Worm (Caenorhabditis elegans) whole organism, young adult: ENCODE results near the gene srt-56.

Source experiments
- C06A6.2 ChIP-seq: fragments of 200-800 bp; sonication (Bioruptor generic); conservative IDR thresholded peaks from 2 replicates; pipeline ENCODE4 v1.3.6; 2022; ENCODE audit warnings: missing genetic modification characterization, missing compliant biosample characterization
- D2030.7 ChIP-seq: fragments of 200-800 bp; sonication (Bioruptor generic); IDR thresholded peaks from 2 replicates; pipeline ENCODE4 v1.3.6; 2022; ENCODE audit warnings: missing genetic modification reagents, missing genetic modification characterization, missing compliant biosample characterization
- F55B11.4 ChIP-seq: sonication (generic microtip); optimal IDR thresholded peaks from 2 replicates; lab custom pipeline; 2016; ENCODE audit warnings: missing compliant biosample characterization, missing genetic modification characterization, borderline replicate concordance; ENCODE audit not compliant: insufficient read depth
- Y67H2A.10 ChIP-seq: fragments of 200-800 bp; sonication (Bioruptor generic); conservative IDR thresholded peaks from 2 replicates; pipeline ENCODE4 v1.3.6; 2022; ENCODE audit warnings: missing genetic modification reagents, missing genetic modification characterization, missing compliant biosample characterization
- ama-1 ChIP-seq, 3 experiments: fragments of 150-350 bp in 1 of 3; sonication (generic microtip) in 2 of 3; optimal IDR thresholded peaks; 2 replicates each; lab custom pipeline; 2014 to 2018; ENCODE audit warnings: missing biosample characterization in 2 of 3, missing genetic modification characterization in 2 of 3, missing genetic modification reagents in 2 of 3
- ccch-3 ChIP-seq: fragments of 200-800 bp; sonication (Bioruptor generic); optimal IDR thresholded peaks from 2 replicates; lab custom pipeline; 2018; ENCODE audit warnings: mild to moderate bottlenecking, missing genetic modification characterization, missing compliant biosample characterization
- hsf-1 ChIP-seq: fragments of 200-800 bp; sonication (Bioruptor generic); IDR thresholded peaks from 2 replicates; pipeline ENCODE4 v1.3.6; 2022; ENCODE audit warnings: missing genetic modification reagents, missing genetic modification characterization, missing compliant biosample characterization
- madf-3 ChIP-seq: fragments of 200-800 bp; sonication (Bioruptor generic); IDR thresholded peaks from 2 replicates; pipeline ENCODE4 v1.3.6; 2022; ENCODE audit warnings: missing genetic modification reagents, missing genetic modification characterization, missing compliant biosample characterization
- nfya-2 ChIP-seq: fragments of 200-800 bp; sonication (Bioruptor generic); IDR thresholded peaks from 2 replicates; pipeline ENCODE4 v1.3.6; 2022; ENCODE audit warnings: missing genetic modification reagents, missing genetic modification characterization, missing compliant biosample characterization
- tlf-1 ChIP-seq: fragments of 200-800 bp; sonication (Bioruptor generic); optimal IDR thresholded peaks from 2 replicates; lab custom pipeline; 2018; ENCODE audit warnings: mild to moderate bottlenecking, missing genetic modification characterization, missing compliant biosample characterization

DNA sequence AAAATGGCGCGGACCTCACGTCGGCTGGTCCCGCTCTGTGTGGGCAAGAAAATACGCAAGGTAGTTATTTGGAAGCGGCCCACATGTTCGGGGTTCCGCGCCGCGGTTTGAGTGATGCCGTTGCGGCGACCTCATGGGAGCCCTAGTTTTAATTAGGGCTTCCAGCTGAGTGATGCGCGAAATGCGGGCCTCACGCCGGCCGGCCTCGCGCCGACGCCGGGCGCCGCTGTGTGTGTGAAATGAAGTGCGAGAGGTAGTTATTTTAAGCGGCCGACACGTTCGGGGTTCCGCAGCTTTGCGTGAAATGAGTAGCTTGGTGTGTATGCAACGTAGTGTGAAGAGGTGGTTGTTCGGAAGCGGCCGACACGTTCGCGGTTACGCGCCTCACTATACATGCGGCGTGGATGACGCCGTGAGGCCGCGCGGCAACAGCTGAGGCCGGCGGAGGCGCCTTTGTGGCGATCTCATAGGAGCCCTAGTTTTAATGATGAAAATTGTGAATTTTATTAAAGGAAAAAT is 28.3 kb upstream of the srt-56 start:
- TF ChIP-seq tlf-1, result no peak
- no peak for TF ChIP-seq Y67H2A.10 (GFP tag; lab: Robert Waterston, UW)
- no peak for TF ChIP-seq C06A6.2 (GFP tag; lab: Robert Waterston, UW)
- TF ChIP-seq D2030.7 (GFP tag; lab: Robert Waterston, UW), result no peak
- TF ChIP-seq ama-1 (optimal IDR thresholded peaks at IDR 0.05; lab: Kevin White, UChicago), result no peak
- TF ChIP-seq ama-1 (GFP tag; optimal IDR thresholded peaks at IDR 0.05; lab: Kevin White, UChicago), result no peak
- TF ChIP-seq madf-3 (GFP tag; lab: Robert Waterston, UW), result no peak
- no peak for TF ChIP-seq F55B11.4
- TF ChIP-seq nfya-2 (GFP tag; lab: Robert Waterston, UW), result no peak
- no peak for TF ChIP-seq ccch-3 (GFP tag; lab: Kevin White, UChicago)
- no peak for TF ChIP-seq hsf-1
